Worm (Caenorhabditis elegans) whole organism, L4/young adult: ENCODE measurements around the gene glb-19.

Experiments used
- dao-5 ChIP-seq: sonication (generic microtip); optimal IDR thresholded peaks from 2 replicates; lab custom pipeline; 2016; ENCODE audit warnings: missing genotype, missing genetic modification characterization, moderate library complexity, missing compliant biosample characterization
- him-1 ChIP-seq: sonication (generic microtip); optimal IDR thresholded peaks from 2 replicates; lab custom pipeline; 2016; ENCODE audit warnings: missing genotype, missing genetic modification reagents, missing genetic modification characterization, missing compliant biosample characterization

ce11 chrIV:10609920-10610319 lies 44.0 kb downstream of the glb-19 start:
- TF ChIP-seq him-1 (tag; lab: Kevin White, UChicago), result no peak
- no peak for TF ChIP-seq dao-5 (tag; lab: Kevin White, UChicago)
